Worm (Caenorhabditis elegans): ENCODE results near the gene T13H5.8.

T13H5.8 gene

DNA sequence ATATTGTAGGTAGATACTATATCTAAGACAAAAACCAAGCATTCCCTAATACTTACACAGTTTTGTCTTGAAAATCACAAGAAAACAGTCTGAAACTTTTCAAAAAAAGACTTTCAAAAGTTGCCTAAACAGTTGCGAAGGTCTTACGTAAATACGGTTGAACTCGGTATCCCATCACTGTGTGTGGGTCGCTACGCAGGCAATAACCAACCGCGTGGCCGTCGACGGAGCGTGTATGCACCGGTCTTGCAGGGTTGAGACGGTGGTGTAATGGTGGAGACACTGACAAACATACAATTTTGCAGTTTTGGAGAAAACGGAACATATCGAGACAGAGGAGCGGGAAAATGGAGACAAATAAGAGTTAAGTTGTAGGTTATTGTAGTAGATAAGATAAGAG is 42.9 kb downstream of the T13H5.8 start, which contains the start of gene iff-2 (continued):
- TF ChIP-seq ztf-11 (tag; optimal IDR thresholded peaks at IDR 0.05), result peak; percentile 22
- TF ChIP-seq daf-12 (tag; optimal IDR thresholded peaks at IDR 0.05), result no peak
- TF ChIP-seq nhr-43 (tag; optimal IDR thresholded peaks at IDR 0.05; ENCODE audit: poor library complexity, severe bottlenecking), result peak; percentile 98
- no peak for TF ChIP-seq sea-2 (GFP tag; optimal IDR thresholded peaks at IDR 0.05)
- TF ChIP-seq nhr-237 (tag; optimal IDR thresholded peaks at IDR 0.05), result no peak
- peak; percentile 96 for TF ChIP-seq unc-62 (GFP tag; optimal IDR thresholded peaks at IDR 0.05)
- TF ChIP-seq nhr-76 (tag; optimal IDR thresholded peaks at IDR 0.05), result peak; percentile 85
- peak; percentile 99 for TF ChIP-seq egl-5 (tag; optimal IDR thresholded peaks at IDR 0.05)
- TF ChIP-seq tbx-2 (tag; optimal IDR thresholded peaks at IDR 0.05), result peak; percentile 94
- TF ChIP-seq nhr-23 (tag; optimal IDR thresholded peaks at IDR 0.05), result peak; percentile 100

DNA sequence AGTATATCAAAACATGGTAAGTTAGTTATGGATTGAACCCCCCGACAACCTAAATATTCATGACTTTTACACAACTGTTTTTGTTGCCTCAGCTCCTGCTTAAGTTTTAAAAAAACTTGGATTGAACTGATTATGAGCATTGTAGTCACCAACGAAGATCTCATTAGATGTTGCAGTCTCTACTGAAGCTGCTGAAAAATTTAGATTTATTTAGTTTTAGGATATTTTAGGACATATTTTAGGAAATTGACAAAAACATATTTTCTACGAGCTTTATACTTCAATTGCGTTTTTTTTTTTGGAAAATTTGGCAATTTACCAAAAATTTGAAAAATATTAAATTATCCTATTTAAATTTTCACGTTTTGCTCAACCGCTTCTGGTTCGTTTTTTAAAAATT is 43.7 kb downstream of the T13H5.8 start, which contains the start of gene F54C9.14:
Gene F54C9.14, plus strand, starts transcription at position 301 of the 400 bp plus-strand sequence.
- no peak for TF ChIP-seq eor-1 (tag; optimal IDR thresholded peaks at IDR 0.05)
- no peak for TF ChIP-seq ceh-9 (tag; optimal IDR thresholded peaks at IDR 0.05)
- TF ChIP-seq nhr-11 (tag; optimal IDR thresholded peaks at IDR 0.05), result no peak
- no peak for TF ChIP-seq pqm-1 (tag; optimal IDR thresholded peaks at IDR 0.05)

DNA sequence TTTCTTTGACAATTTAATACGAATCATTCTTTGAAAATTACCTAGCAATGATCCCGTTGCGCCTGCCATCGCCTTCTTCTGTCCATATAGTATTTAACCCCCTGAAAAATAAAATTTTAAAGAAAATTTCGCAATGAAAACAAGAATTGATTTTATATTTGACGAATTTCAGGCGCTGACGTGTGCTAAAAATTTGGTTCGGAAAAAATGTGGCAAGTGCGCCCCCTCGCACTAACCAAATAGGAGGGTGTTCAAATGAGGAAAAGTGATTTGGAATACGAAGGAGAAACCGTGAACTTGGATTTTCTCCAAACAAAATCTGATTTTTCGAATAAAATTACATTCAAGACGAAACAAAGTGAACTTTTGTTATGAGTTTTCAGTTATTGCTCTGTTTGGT is 47.7 kb downstream of the T13H5.8 start, which contains the start of gene stc-1:
Gene stc-1, minus strand, starts transcription at position 101 of the 400 bp plus-strand sequence.
- no peak for TF ChIP-seq hmg-11 (tag; optimal IDR thresholded peaks at IDR 0.05)
- no peak for TF ChIP-seq nhr-28 (tag; optimal IDR thresholded peaks at IDR 0.05)
- TF ChIP-seq lin-15B (tag; optimal IDR thresholded peaks at IDR 0.05), result peak; percentile 51
- no peak for TF ChIP-seq unc-39 (tag; optimal IDR thresholded peaks at IDR 0.05)
- TF ChIP-seq mdl-1 (tag; optimal IDR thresholded peaks at IDR 0.05), result no peak
- TF ChIP-seq lsy-12 (tag; optimal IDR thresholded peaks at IDR 0.05), result no peak
- no peak for TF ChIP-seq ceh-9 (tag; optimal IDR thresholded peaks at IDR 0.05)
- TF ChIP-seq eor-1 (tag; optimal IDR thresholded peaks at IDR 0.05), result no peak
- no peak for TF ChIP-seq jun-1 (tag; optimal IDR thresholded peaks at IDR 0.05)
- no peak for TF ChIP-seq ceh-82 (tag; optimal IDR thresholded peaks at IDR 0.05)
- TF ChIP-seq nhr-67 (tag; optimal IDR thresholded peaks at IDR 0.05), result no peak
- no peak for TF ChIP-seq zag-1 (tag; optimal IDR thresholded peaks at IDR 0.05)
- no peak for TF ChIP-seq tbx-2 (tag; optimal IDR thresholded peaks at IDR 0.05)
- TF ChIP-seq daf-12 (tag; optimal IDR thresholded peaks at IDR 0.05), result no peak
- no peak for TF ChIP-seq R02D3.7 (tag; optimal IDR thresholded peaks at IDR 0.05)
- TF ChIP-seq nhr-76 (tag; optimal IDR thresholded peaks at IDR 0.05), result no peak
- TF ChIP-seq ztf-11 (tag; optimal IDR thresholded peaks at IDR 0.05), result no peak
- TF ChIP-seq pqm-1 (tag; optimal IDR thresholded peaks at IDR 0.05), result peak; percentile 45
- no peak for TF ChIP-seq snpc-4 (tag; optimal IDR thresholded peaks at IDR 0.05)
- no peak for TF ChIP-seq fos-1 (tag; optimal IDR thresholded peaks at IDR 0.05)
- TF ChIP-seq elt-2 (tag; optimal IDR thresholded peaks at IDR 0.05), result peak; percentile 25
- TF ChIP-seq nhr-23 (tag; optimal IDR thresholded peaks at IDR 0.05), result no peak
- TF ChIP-seq ceh-16 (tag; optimal IDR thresholded peaks at IDR 0.05), result no peak
- TF ChIP-seq nhr-237 (tag; optimal IDR thresholded peaks at IDR 0.05), result no peak
- TF ChIP-seq pha-4 (tag; optimal IDR thresholded peaks at IDR 0.05), result peak; percentile 52
- peak; percentile 1 for TF ChIP-seq ceh-28 (tag; optimal IDR thresholded peaks at IDR 0.05)
- peak; percentile 55 for TF ChIP-seq nfya-1 (tag; optimal IDR thresholded peaks at IDR 0.05; ENCODE audit: insufficient read depth)
- TF ChIP-seq ztf-4 (tag; optimal IDR thresholded peaks at IDR 0.05), result no peak
- no peak for TF ChIP-seq nhr-11 (tag; optimal IDR thresholded peaks at IDR 0.05)
- TF ChIP-seq egl-27 (tag; optimal IDR thresholded peaks at IDR 0.05), result no peak
- no peak for TF ChIP-seq fkh-2 (tag; optimal IDR thresholded peaks at IDR 0.05)
- TF ChIP-seq aly-2 (tag; optimal IDR thresholded peaks at IDR 0.05), result no peak

DNA sequence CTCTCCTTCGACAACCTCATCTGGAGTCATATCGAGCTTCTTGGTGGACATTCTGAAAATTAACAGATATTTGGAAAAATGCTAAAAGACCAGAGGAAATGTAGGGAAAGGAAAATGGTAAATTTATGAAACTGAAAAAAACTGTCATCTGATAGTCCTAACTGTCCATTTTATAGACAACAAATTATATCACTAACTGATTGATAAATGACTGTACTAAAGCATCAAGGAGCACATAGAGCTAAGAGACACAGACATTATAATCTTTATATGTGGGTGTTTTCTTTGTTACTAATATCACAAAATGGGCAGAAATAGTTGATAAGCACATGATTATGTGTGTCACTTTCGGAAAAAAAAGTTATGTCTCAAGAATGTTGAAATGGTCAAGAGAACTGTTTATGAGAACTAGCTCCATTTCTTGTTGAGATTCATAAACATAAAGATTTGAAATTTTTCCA is 48.5 kb downstream of the T13H5.8 start, which contains the start of gene F54C9.3:
Gene F54C9.3, minus strand, starts transcription at position 51 of the 461 bp plus-strand sequence.
- TF ChIP-seq elt-2 (tag; optimal IDR thresholded peaks at IDR 0.05) (peak; percentile 95), jun-1 (tag; optimal IDR thresholded peaks at IDR 0.05) (peak; percentile 55), pqm-1 (tag; optimal IDR thresholded peaks at IDR 0.05) (peak; percentile 98), mml-1 (tag; optimal IDR thresholded peaks at IDR 0.05) (no peak), egl-5 (tag; optimal IDR thresholded peaks at IDR 0.05) (no peak), ceh-82 (tag; optimal IDR thresholded peaks at IDR 0.05) (no peak), nhr-76 (tag; optimal IDR thresholded peaks at IDR 0.05) (no peak), pha-4 (tag; optimal IDR thresholded peaks at IDR 0.05) (peak; percentile 80)
